Worm (Caenorhabditis elegans) whole organism, late embryonic: Measurements from ENCODE around the gene bgnt-1.2.

Experiments
- C08G9.2 ChIP-seq: sonication (generic microtip); optimal IDR thresholded peaks from 2 replicates; lab custom pipeline; 2016; ENCODE audit warnings: mild to moderate bottlenecking, missing genetic modification characterization, moderate library complexity, missing compliant biosample characterization
- C38D4.7 ChIP-seq: fragments of 200-800 bp; sonication (Bioruptor generic); optimal IDR thresholded peaks from 2 replicates; lab custom pipeline; 2018; ENCODE audit warnings: mild to moderate bottlenecking, missing genetic modification characterization, moderate library complexity, missing compliant biosample characterization
- F13H6.1 ChIP-seq: sonication (generic microtip); optimal IDR thresholded peaks from 2 replicates; lab custom pipeline; 2016; ENCODE audit warnings: missing genetic modification characterization, missing compliant biosample characterization
- K09A11.1 ChIP-seq: sonication (generic microtip); optimal IDR thresholded peaks from 2 replicates; lab custom pipeline; 2017; ENCODE audit warnings: antibody characterized with exemption, mild to moderate bottlenecking, missing genetic modification characterization, missing compliant biosample characterization; ENCODE audit not compliant: insufficient read depth
- T23F11.4 ChIP-seq: fragments of 200-800 bp; sonication (Bioruptor generic); optimal IDR thresholded peaks from 2 replicates; lab custom pipeline; 2018; ENCODE audit warnings: mild to moderate bottlenecking, missing genetic modification characterization, missing compliant biosample characterization
- ahr-1 ChIP-seq: sonication (generic microtip); optimal IDR thresholded peaks from 2 replicates; lab custom pipeline; 2016; ENCODE audit warnings: missing genetic modification characterization, missing compliant biosample characterization
- ama-1 ChIP-seq: fragments of 150-350 bp; optimal IDR thresholded peaks from 2 replicates; lab custom pipeline; 2014
- ceh-18 ChIP-seq: sonication (generic microtip); optimal IDR thresholded peaks from 2 replicates; lab custom pipeline; 2016; ENCODE audit warnings: missing genetic modification characterization, missing compliant biosample characterization
- ceh-22 ChIP-seq: sonication (generic microtip); optimal IDR thresholded peaks from 2 replicates; lab custom pipeline; 2017; ENCODE audit warnings: missing biosample characterization, missing genetic modification characterization
- ceh-24 ChIP-seq: sonication (generic microtip); optimal IDR thresholded peaks from 2 replicates; lab custom pipeline; 2016; ENCODE audit warnings: mild to moderate bottlenecking, missing genetic modification characterization, missing compliant biosample characterization
- ceh-31 ChIP-seq: sonication (generic microtip); optimal IDR thresholded peaks from 2 replicates; lab custom pipeline; 2016; ENCODE audit warnings: missing genetic modification characterization, missing compliant biosample characterization
- ceh-45 ChIP-seq: fragments of 200-800 bp; sonication (Bioruptor generic); IDR thresholded peaks from 2 replicates; pipeline ENCODE4 v1.3.6; 2022; ENCODE audit warnings: missing genetic modification reagents, missing genetic modification characterization, missing compliant biosample characterization
- ceh-48 ChIP-seq: sonication (generic microtip); optimal IDR thresholded peaks from 2 replicates; lab custom pipeline; 2016; ENCODE audit warnings: missing genetic modification characterization, inconsistent platforms, missing compliant biosample characterization
- ceh-9 ChIP-seq: sonication (generic microtip); optimal IDR thresholded peaks from 2 replicates; lab custom pipeline; 2016; ENCODE audit warnings: mild to moderate bottlenecking, missing genetic modification characterization, inconsistent platforms, missing compliant biosample characterization
- che-1 ChIP-seq: sonication (generic microtip); optimal IDR thresholded peaks from 2 replicates; lab custom pipeline; 2016; ENCODE audit warnings: mild to moderate bottlenecking, missing genetic modification characterization, missing compliant biosample characterization
- dve-1 ChIP-seq: sonication (generic microtip); optimal IDR thresholded peaks from 2 replicates; lab custom pipeline; 2017; ENCODE audit warnings: antibody characterized with exemption, mild to moderate bottlenecking, missing genetic modification characterization, missing compliant biosample characterization
- ets-4 ChIP-seq: sonication (generic microtip); optimal IDR thresholded peaks from 2 replicates; lab custom pipeline; 2016; ENCODE audit warnings: missing genetic modification characterization, missing compliant biosample characterization
- fax-1 ChIP-seq: sonication (generic microtip); optimal IDR thresholded peaks from 2 replicates; lab custom pipeline; 2016; ENCODE audit warnings: missing genotype, missing genetic modification characterization, missing compliant biosample characterization
- hlh-13 ChIP-seq: fragments of 200-800 bp; sonication (Bioruptor generic); optimal IDR thresholded peaks from 2 replicates; lab custom pipeline; 2018; ENCODE audit warnings: mild to moderate bottlenecking, missing genetic modification characterization, missing compliant biosample characterization
- hlh-30 ChIP-seq: sonication (generic microtip); optimal IDR thresholded peaks from 2 replicates; lab custom pipeline; 2017; ENCODE audit warnings: antibody characterized with exemption, missing genetic modification characterization, missing compliant biosample characterization; ENCODE audit not compliant: insufficient read depth
- hlh-8 ChIP-seq: sonication (generic microtip); optimal IDR thresholded peaks from 2 replicates; lab custom pipeline; 2016; ENCODE audit warnings: missing genotype, missing genetic modification characterization, missing compliant biosample characterization
- lim-6 ChIP-seq: sonication (generic microtip); optimal IDR thresholded peaks from 2 replicates; lab custom pipeline; 2016; ENCODE audit warnings: missing genetic modification characterization, missing compliant biosample characterization
- lin-11 ChIP-seq: fragments of 200-800 bp; sonication (Bioruptor generic); optimal IDR thresholded peaks from 2 replicates; lab custom pipeline; 2018; ENCODE audit warnings: mild to moderate bottlenecking, missing genetic modification characterization, missing compliant biosample characterization
- mec-3 ChIP-seq: sonication (generic microtip); optimal IDR thresholded peaks from 2 replicates; lab custom pipeline; 2016; ENCODE audit warnings: borderline replicate concordance, missing genetic modification characterization, missing compliant biosample characterization
- nfya-1 ChIP-seq: sonication (generic microtip); optimal IDR thresholded peaks from 2 replicates; lab custom pipeline; 2017; ENCODE audit warnings: missing genetic modification characterization, mild to moderate bottlenecking, missing compliant biosample characterization, antibody characterized with exemption, moderate library complexity
- nhr-11 ChIP-seq: fragments of 150-350 bp; optimal IDR thresholded peaks from 2 replicates; lab custom pipeline; 2014; ENCODE audit warnings: missing biosample characterization, missing genetic modification characterization
- nhr-232 ChIP-seq: sonication (generic microtip); optimal IDR thresholded peaks from 2 replicates; lab custom pipeline; 2016; ENCODE audit warnings: missing genetic modification characterization, missing compliant biosample characterization
- pag-3 ChIP-seq: sonication (generic microtip); optimal IDR thresholded peaks from 2 replicates; lab custom pipeline; 2016; ENCODE audit warnings: missing compliant biosample characterization, missing genetic modification characterization, borderline replicate concordance
- pat-9 ChIP-seq: fragments of 200-800 bp; sonication (Bioruptor generic); optimal IDR thresholded peaks from 2 replicates; lab custom pipeline; 2018; ENCODE audit warnings: mild to moderate bottlenecking, missing genetic modification characterization, moderate library complexity, missing compliant biosample characterization
- pax-1 ChIP-seq: fragments of 150-350 bp; optimal IDR thresholded peaks from 2 replicates; lab custom pipeline; 2014; ENCODE audit warnings: missing biosample characterization, missing genetic modification characterization
- pha-4 ChIP-seq: fragments of 150-350 bp; optimal IDR thresholded peaks from 2 replicates; lab custom pipeline; 2018; ENCODE audit warnings: missing biosample characterization, missing genetic modification reagents, missing genetic modification characterization
- pros-1 ChIP-seq: fragments of 150-350 bp; optimal IDR thresholded peaks from 2 replicates; lab custom pipeline; 2014; ENCODE audit warnings: missing biosample characterization, missing genetic modification reagents, missing genetic modification characterization
- ref-2 ChIP-seq: sonication (generic microtip); optimal IDR thresholded peaks from 2 replicates; lab custom pipeline; 2016; ENCODE audit warnings: missing genetic modification characterization, missing compliant biosample characterization
- rnt-1 ChIP-seq: sonication (generic microtip); optimal IDR thresholded peaks from 2 replicates; lab custom pipeline; 2016; ENCODE audit warnings: missing genetic modification characterization, missing compliant biosample characterization
- sdc-2 ChIP-seq: sonication (generic microtip); optimal IDR thresholded peaks from 2 replicates; lab custom pipeline; 2016; ENCODE audit warnings: missing genotype, missing genetic modification characterization, missing compliant biosample characterization
- syd-9 ChIP-seq: sonication (generic microtip); optimal IDR thresholded peaks from 2 replicates; lab custom pipeline; 2016; ENCODE audit warnings: mild to moderate bottlenecking, missing genetic modification characterization, moderate library complexity, missing compliant biosample characterization
- tbx-7 ChIP-seq: sonication (generic microtip); optimal IDR thresholded peaks from 2 replicates; lab custom pipeline; 2016; ENCODE audit warnings: missing genotype, missing genetic modification characterization, missing compliant biosample characterization
- ttx-3 ChIP-seq: sonication (generic microtip); optimal IDR thresholded peaks from 2 replicates; lab custom pipeline; 2016; ENCODE audit warnings: missing genetic modification reagents, missing genetic modification characterization, missing compliant biosample characterization
- unc-3 ChIP-seq, 2 experiments: fragments of 200-800 bp in 1 of 2; sonication (Bioruptor generic) in 1 of 2; sonication (generic microtip) in 1 of 2; conservative IDR thresholded peaks in 1 of 2; optimal IDR thresholded peaks in 1 of 2; 2 replicates each; pipeline versions ENCODE4 v1.3.6 to Lab custom; 2016 to 2022; ENCODE audit warnings: missing compliant biosample characterization in 2 of 2, missing genetic modification characterization in 2 of 2, missing genetic modification reagents in 1 of 2
- unc-55 ChIP-seq: sonication (generic microtip); optimal IDR thresholded peaks from 2 replicates; lab custom pipeline; 2017; ENCODE audit warnings: missing biosample characterization, missing genetic modification reagents, missing genetic modification characterization
- zip-5 ChIP-seq: sonication (generic microtip); optimal IDR thresholded peaks from 2 replicates; lab custom pipeline; 2016; ENCODE audit warnings: missing genetic modification characterization, missing compliant biosample characterization

Gene bgnt-1.2

ce11 chrV:2118574-2118973, at the start of gene bgnt-1.2:
bgnt-1.2 (minus strand) TSS chrV:2118674.
- TF ChIP-seq lin-11 (tag; lab: Kevin White, UChicago), result no peak
- TF ChIP-seq, all 69 proteins: peak for 0

ce11 chrV:2166679-2167078, 48.2 kb upstream of the bgnt-1.2 start, which contains the start of gene srbc-19:
srbc-19 (minus strand) TSS chrV:2166779.
- TF ChIP-seq nhr-232 (tag; lab: Kevin White, UChicago), result no peak
- no peak for TF ChIP-seq ceh-48 (tag; lab: Kevin White, UChicago)
- no peak for TF ChIP-seq hlh-13 (GFP tag; lab: Kevin White, UChicago)
- TF ChIP-seq ceh-24, result no peak
- TF ChIP-seq rnt-1 (tag; lab: Kevin White, UChicago), result no peak
- no peak for TF ChIP-seq syd-9 (tag; lab: Kevin White, UChicago)

- no peak for TF ChIP-seq nfya-1 (tag; lab: Kevin White, UChicago)
- TF ChIP-seq syd-9 (tag; lab: Kevin White, UChicago), result no peak
- no peak for TF ChIP-seq unc-55 (GFP tag; lab: Kevin White, UChicago)
- no peak for TF ChIP-seq C08G9.2
- TF ChIP-seq hlh-8 (tag; lab: Kevin White, UChicago), result no peak
- TF ChIP-seq ceh-31 (tag; lab: Kevin White, UChicago), result no peak
- no peak for TF ChIP-seq sdc-2 (tag; lab: Kevin White, UChicago)
- no peak for TF ChIP-seq mec-3 (tag; lab: Kevin White, UChicago)
- no peak for TF ChIP-seq ttx-3 (tag; lab: Kevin White, UChicago)
- no peak for TF ChIP-seq ceh-9 (tag; lab: Kevin White, UChicago)
- TF ChIP-seq K09A11.1 (tag; lab: Kevin White, UChicago), result no peak
Measured at ce11 chrV:2163735-2164134, 45.3 kb upstream of the bgnt-1.2 start, which contains the start of gene str-255. str-255 (minus strand) TSS chrV:2163835.

- TF ChIP-seq pha-4 (tag; lab: Kevin White, UChicago) (no peak), ceh-22 (tag; lab: Kevin White, UChicago) (no peak), pros-1 (tag; lab: Kevin White, UChicago) (no peak), fax-1 (tag; lab: Kevin White, UChicago) (no peak), zip-5 (tag; lab: Kevin White, UChicago) (no peak), pat-9 (tag; lab: Kevin White, UChicago) (no peak), ref-2 (tag; lab: Kevin White, UChicago) (no peak), ahr-1 (no peak), hlh-30 (tag; lab: Kevin White, UChicago) (no peak), F13H6.1 (tag; lab: Kevin White, UChicago) (no peak), ceh-18 (tag; lab: Kevin White, UChicago) (no peak), ceh-9 (tag; lab: Kevin White, UChicago) (no peak), pax-1 (no peak), dve-1 (tag; lab: Kevin White, UChicago) (no peak)
Measured at ce11 chrV:2159331-2159730, 40.9 kb upstream of the bgnt-1.2 start, which contains the start of gene C45H4.14. C45H4.14 (minus strand) TSS chrV:2159431.

ce11 chrV:2156830-2157229, 38.4 kb upstream of the bgnt-1.2 start, which contains the start of gene srbc-22:
srbc-22 (plus strand) TSS chrV:2157130.
- TF ChIP-seq C08G9.2 (no peak), nhr-232 (tag; lab: Kevin White, UChicago) (no peak), pax-1 (no peak), lim-6 (tag; lab: Kevin White, UChicago) (no peak), unc-3 (GFP tag; conservative IDR thresholded peaks at IDR 0.05; lab: Robert Waterston, UW) (no peak), unc-3 (tag; optimal IDR thresholded peaks at IDR 0.05; lab: Kevin White, UChicago) (no peak), che-1 (no peak), ceh-45 (GFP tag; lab: Robert Waterston, UW) (no peak), ahr-1 (no peak), C38D4.7 (no peak), ceh-48 (tag; lab: Kevin White, UChicago) (no peak), nhr-11 (no peak), ets-4 (tag; lab: Kevin White, UChicago) (no peak), T23F11.4 (GFP tag; lab: Kevin White, UChicago) (no peak), tbx-7 (tag; lab: Kevin White, UChicago) (no peak), ama-1 (lab: Kevin White, UChicago) (no peak), pag-3 (tag; lab: Kevin White, UChicago) (no peak), unc-55 (GFP tag; lab: Kevin White, UChicago) (no peak), ref-2 (tag; lab: Kevin White, UChicago) (no peak)
